ENCODE assay signal across 1 fruit fly cellular context in the genomic region with DNA sequence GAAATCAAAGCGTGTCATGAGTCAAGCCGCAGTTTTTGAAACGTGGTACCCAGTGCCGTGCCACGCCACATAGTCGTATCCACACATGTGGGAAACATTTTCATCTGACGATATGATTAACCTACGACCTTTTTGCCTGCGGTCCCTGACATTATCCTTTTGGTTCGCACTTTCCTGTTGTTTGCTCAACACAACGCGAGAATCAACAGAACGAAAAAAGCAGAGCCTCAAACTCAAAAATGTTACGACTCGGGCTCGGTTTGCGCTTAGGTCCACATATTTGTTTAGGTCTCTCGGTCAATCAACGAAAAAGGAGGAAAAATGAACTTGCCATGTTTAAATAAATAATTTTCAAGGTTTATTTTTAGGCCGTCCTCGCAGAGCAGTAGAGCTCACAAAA.
TF ChIP-seq lines count a peak whose summit lies in the region.

No protein-coding gene starts in this region.

TF ChIP-seq in whole organism, embryonic, 481 proteins besides CTCF, POLR2A, EP300 and RAD21 (continued from another document):
- peak; percentile 43 for TF ChIP-seq zen (tag; optimal IDR thresholded peaks at IDR 0.05; lab: Kevin White, UChicago)
- TF ChIP-seq chif (GFP tag; optimal IDR thresholded peaks at IDR 0.05; lab: Kevin White, UChicago) = peak; percentile 35 to 46
- TF ChIP-seq wek (GFP tag; optimal IDR thresholded peaks at IDR 0.05; lab: Kevin White, UChicago) = peak; percentile 12
- no peak for TF ChIP-seq dan (GFP tag; IDR thresholded peaks at IDR 0.05; lab: Robert Waterston, UW)
- TF ChIP-seq CG10959 (GFP tag; IDR thresholded peaks at IDR 0.05; lab: Robert Waterston, UW) = 0 out of 2 replicates have a peak, but pooled peaks have one; percentile 24
- TF ChIP-seq CG1603 (tag; optimal IDR thresholded peaks at IDR 0.05; lab: Kevin White, UChicago) = peak; percentile 5
- TF ChIP-seq dysf (GFP tag; IDR thresholded peaks at IDR 0.05; lab: Robert Waterston, UW) = no peak
- peak; percentile 52 for TF ChIP-seq odd (GFP tag; optimal IDR thresholded peaks at IDR 0.05; lab: Kevin White, UChicago)
- no peak for TF ChIP-seq shn (GFP tag; optimal IDR thresholded peaks at IDR 0.05; lab: Kevin White, UChicago)
- TF ChIP-seq Med (GFP tag; lab: Kevin White, UChicago) = peak; percentile 82
- TF ChIP-seq tll (GFP tag; optimal IDR thresholded peaks at IDR 0.05; lab: Kevin White, UChicago) = peak in 1 of 2 experiments; percentile 95
- TF ChIP-seq CG3407 (GFP tag; optimal IDR thresholded peaks at IDR 0.05; lab: Kevin White, UChicago) = peak; percentile 50
- TF ChIP-seq lilli (GFP tag; optimal IDR thresholded peaks at IDR 0.05; lab: Kevin White, UChicago) = peak; percentile 11
- TF ChIP-seq Nf-YB (GFP tag; optimal IDR thresholded peaks at IDR 0.05; lab: Kevin White, UChicago) = peak; percentile 4
- TF ChIP-seq Hr78 (GFP tag; optimal IDR thresholded peaks at IDR 0.05; lab: Kevin White, UChicago) = peak in 1 of 2 experiments; percentile 70
- TF ChIP-seq CG8924 (tag; optimal IDR thresholded peaks at IDR 0.05; lab: Kevin White, UChicago) = peak; percentile 50
- TF ChIP-seq stwl (tag; optimal IDR thresholded peaks at IDR 0.05; lab: Kevin White, UChicago) = peak; percentile 39
- TF ChIP-seq sc (optimal IDR thresholded peaks at IDR 0.05; lab: Kevin White, UChicago) = no peak
- no peak for TF ChIP-seq sc (GFP tag; optimal IDR thresholded peaks at IDR 0.05; lab: Kevin White, UChicago)
- peak; percentile 34 for TF ChIP-seq Camta (GFP tag; optimal IDR thresholded peaks at IDR 0.05; lab: Kevin White, UChicago)
- TF ChIP-seq Kr (GFP tag; optimal IDR thresholded peaks at IDR 0.05; lab: Kevin White, UChicago) = peak; percentile 93
- TF ChIP-seq CG4424 (GFP tag; optimal IDR thresholded peaks at IDR 0.05; lab: Kevin White, UChicago) = no peak
- TF ChIP-seq CG17385 (GFP tag; optimal IDR thresholded peaks at IDR 0.05; lab: Kevin White, UChicago) = peak; percentile 4
- TF ChIP-seq CG12219 (GFP tag; optimal IDR thresholded peaks at IDR 0.05; lab: Kevin White, UChicago) = no peak
- peak; percentile 78 for TF ChIP-seq CG9727 (GFP tag; optimal IDR thresholded peaks at IDR 0.05; lab: Kevin White, UChicago)
- peak; percentile 59 for TF ChIP-seq CG2202 (tag; optimal IDR thresholded peaks at IDR 0.05; lab: Kevin White, UChicago)
- no peak for TF ChIP-seq hkb (optimal IDR thresholded peaks at IDR 0.05; lab: Kevin White, UChicago)
- TF ChIP-seq hkb (GFP tag; IDR thresholded peaks at IDR 0.05; lab: Robert Waterston, UW) = peak; percentile 23; the same call in 1 of the 2 replicates
- peak; percentile 89 for TF ChIP-seq sens (GFP tag; lab: Kevin White, UChicago)
- peak; percentile 69 for TF ChIP-seq CG7745 (tag; optimal IDR thresholded peaks at IDR 0.05; lab: Kevin White, UChicago)
- TF ChIP-seq tup (GFP tag; optimal IDR thresholded peaks at IDR 0.05; lab: Kevin White, UChicago) = peak; percentile 13
- TF ChIP-seq Pdp1 (GFP tag; optimal IDR thresholded peaks at IDR 0.05; lab: Kevin White, UChicago) = peak in 1 of 2 experiments; percentile 29
- peak in 1 of 2 experiments; percentile 63 for TF ChIP-seq Hr51 (GFP tag; optimal IDR thresholded peaks at IDR 0.05; lab: Kevin White, UChicago)
- TF ChIP-seq cad (GFP tag; optimal IDR thresholded peaks at IDR 0.05; lab: Kevin White, UChicago) = no peak
- TF ChIP-seq Sox102F (GFP tag; optimal IDR thresholded peaks at IDR 0.05; lab: Kevin White, UChicago) = no peak
- TF ChIP-seq NC2β (GFP tag; optimal IDR thresholded peaks at IDR 0.05; lab: Kevin White, UChicago) = peak; percentile 46
- peak; percentile 36 for TF ChIP-seq CG17568 (GFP tag; optimal IDR thresholded peaks at IDR 0.05; lab: Kevin White, UChicago)
- TF ChIP-seq Rfx (GFP tag; IDR thresholded peaks at IDR 0.05; lab: Robert Waterston, UW) = no peak
- TF ChIP-seq Blimp-1 (GFP tag; optimal IDR thresholded peaks at IDR 0.05; lab: Kevin White, UChicago) = no peak
- peak; percentile 39 for TF ChIP-seq Vsx1 (GFP tag; optimal IDR thresholded peaks at IDR 0.05; lab: Kevin White, UChicago)
- TF ChIP-seq CG8089 (GFP tag; optimal IDR thresholded peaks at IDR 0.05; lab: Kevin White, UChicago) = peak; percentile 41
- peak; percentile 0 for TF ChIP-seq gem (tag; optimal IDR thresholded peaks at IDR 0.05; lab: Kevin White, UChicago)
- TF ChIP-seq nom (GFP tag; optimal IDR thresholded peaks at IDR 0.05; lab: Kevin White, UChicago) = no peak
- peak in 1 of 2 experiments; percentile 39 for TF ChIP-seq dpn (GFP tag; optimal IDR thresholded peaks at IDR 0.05; lab: Kevin White, UChicago)
- peak; percentile 45; the same call in 1 of the 2 replicates for TF ChIP-seq CG17328 (GFP tag; IDR thresholded peaks at IDR 0.05; lab: Robert Waterston, UW)
- TF ChIP-seq CoRest (tag; optimal IDR thresholded peaks at IDR 0.05; lab: Kevin White, UChicago) = peak; percentile 2
- TF ChIP-seq CG10979 (tag; optimal IDR thresholded peaks at IDR 0.05; lab: Kevin White, UChicago) = no peak
- TF ChIP-seq CG7271 (tag; optimal IDR thresholded peaks at IDR 0.05; lab: Kevin White, UChicago) = peak; percentile 59
- no peak for TF ChIP-seq Ada2b (GFP tag; IDR thresholded peaks at IDR 0.05; lab: Robert Waterston, UW)
- TF ChIP-seq HLHmδ (GFP tag; optimal IDR thresholded peaks at IDR 0.05; lab: Kevin White, UChicago) = peak; percentile 44
- peak; percentile 27 for TF ChIP-seq sqz (GFP tag; optimal IDR thresholded peaks at IDR 0.05; lab: Kevin White, UChicago)
- TF ChIP-seq CG12236 (GFP tag; optimal IDR thresholded peaks at IDR 0.05; lab: Kevin White, UChicago) = peak; percentile 15
- no peak for TF ChIP-seq CG4404 (GFP tag; IDR thresholded peaks at IDR 0.05; lab: Robert Waterston, UW)
- peak; percentile 7 for TF ChIP-seq CG12299 (tag; optimal IDR thresholded peaks at IDR 0.05; lab: Kevin White, UChicago)
- no peak for TF ChIP-seq CG11504 (tag; optimal IDR thresholded peaks at IDR 0.05; lab: Kevin White, UChicago)
- TF ChIP-seq fd102C (GFP tag; optimal IDR thresholded peaks at IDR 0.05; lab: Kevin White, UChicago) = peak; percentile 93
- TF ChIP-seq twi (tag; optimal IDR thresholded peaks at IDR 0.05; lab: Kevin White, UChicago) = peak; percentile 70
- no peak for TF ChIP-seq HLH54F (GFP tag; optimal IDR thresholded peaks at IDR 0.05; lab: Kevin White, UChicago)
- peak; percentile 65 for TF ChIP-seq CG11398 (GFP tag; optimal IDR thresholded peaks at IDR 0.05; lab: Kevin White, UChicago)
- TF ChIP-seq CG34224 (GFP tag; IDR thresholded peaks at IDR 0.05; lab: Robert Waterston, UW; ENCODE audit: partially characterized antibody) = no peak
- peak; percentile 20 for TF ChIP-seq CG13775 (GFP tag; optimal IDR thresholded peaks at IDR 0.05; lab: Kevin White, UChicago)
- TF ChIP-seq TFAM (GFP tag; optimal IDR thresholded peaks at IDR 0.05; lab: Kevin White, UChicago) = peak; percentile 7
- peak in 1 of 2 experiments; percentile 38 for TF ChIP-seq insv (GFP tag; optimal IDR thresholded peaks at IDR 0.05; lab: Kevin White, UChicago)
- TF ChIP-seq MTF-1 (GFP tag; optimal IDR thresholded peaks at IDR 0.05; lab: Kevin White, UChicago; ENCODE audit: borderline replicate concordance) = peak; percentile 44
- TF ChIP-seq CG8359 (GFP tag; optimal IDR thresholded peaks at IDR 0.05; lab: Kevin White, UChicago; ENCODE audit: borderline replicate concordance) = peak; percentile 41
- peak; percentile 1 for TF ChIP-seq CG12744 (GFP tag; optimal IDR thresholded peaks at IDR 0.05; lab: Kevin White, UChicago)
- peak; percentile 12 for TF ChIP-seq tio (GFP tag; optimal IDR thresholded peaks at IDR 0.05; lab: Kevin White, UChicago)
- peak; percentile 21 for TF ChIP-seq YL-1 (GFP tag; optimal IDR thresholded peaks at IDR 0.05; lab: Kevin White, UChicago)
- TF ChIP-seq btn (GFP tag; optimal IDR thresholded peaks at IDR 0.05; lab: Kevin White, UChicago) = peak; percentile 25
- TF ChIP-seq Atf-2 (GFP tag; optimal IDR thresholded peaks at IDR 0.05; lab: Kevin White, UChicago) = peak; percentile 8
- TF ChIP-seq dmrt11E (tag; optimal IDR thresholded peaks at IDR 0.05; lab: Kevin White, UChicago) = peak; percentile 57
- TF ChIP-seq kni (GFP tag; optimal IDR thresholded peaks at IDR 0.05; lab: Kevin White, UChicago) = peak; percentile 78
- peak; percentile 19 for TF ChIP-seq NC2α (GFP tag; optimal IDR thresholded peaks at IDR 0.05; lab: Kevin White, UChicago)
- TF ChIP-seq D (optimal IDR thresholded peaks at IDR 0.05; lab: Kevin White, UChicago) = no peak
- TF ChIP-seq D (GFP tag; optimal IDR thresholded peaks at IDR 0.05; lab: Kevin White, UChicago) = peak; percentile 46
- TF ChIP-seq her (GFP tag; optimal IDR thresholded peaks at IDR 0.05; lab: Kevin White, UChicago) = peak; percentile 46
- TF ChIP-seq lab (GFP tag; optimal IDR thresholded peaks at IDR 0.05; lab: Kevin White, UChicago) = peak; percentile 38
- no peak for TF ChIP-seq pan (optimal IDR thresholded peaks at IDR 0.05; lab: Kevin White, UChicago)
- peak in 1 of 2 experiments; percentile 23 for TF ChIP-seq pan (GFP tag; optimal IDR thresholded peaks at IDR 0.05 in 1 of 2, IDR thresholded peaks at IDR 0.05 in 1 of 2)
- no peak for TF ChIP-seq ash1 (GFP tag; optimal IDR thresholded peaks at IDR 0.05; lab: Kevin White, UChicago)
- peak; percentile 44 for TF ChIP-seq CG18599 (GFP tag; optimal IDR thresholded peaks at IDR 0.05; lab: Kevin White, UChicago)
